Fruit fly (Drosophila melanogaster) whole organism, embryonic: Measurements from ENCODE around the gene Sfp23F.

Experiments used
- Atf6 ChIP-seq: fragments of 200-800 bp; sonication (Bioruptor generic); IDR thresholded peaks from 2 replicates; pipeline ENCODE4 v1.3.6; 2022; ENCODE audit warnings: missing biosample characterization, missing genetic modification characterization
- CG11085 ChIP-seq: fragments of 200-800 bp; sonication (Bioruptor generic); IDR thresholded peaks from 2 replicates; pipeline ENCODE4 v1.3.6; 2022; ENCODE audit warnings: missing biosample characterization, missing genetic modification characterization
- CG12744 ChIP-seq: fragments of 200-800 bp; sonication (Bioruptor generic); optimal IDR thresholded peaks from 2 replicates; lab custom pipeline; 2016; ENCODE audit warnings: missing biosample characterization, missing genetic modification characterization
- CG13624 ChIP-seq: fragments of 200-800 bp; sonication (Bioruptor generic); optimal IDR thresholded peaks from 2 replicates; lab custom pipeline; 2016; ENCODE audit warnings: missing biosample characterization, missing genetic modification characterization
- CG15601 ChIP-seq: fragments of 200-800 bp; sonication (Bioruptor generic); optimal IDR thresholded peaks from 3 replicates; lab custom pipeline; 2019; ENCODE audit warnings: missing biosample characterization, mild to moderate bottlenecking, missing genetic modification characterization, moderate library complexity
- CG1603 ChIP-seq: fragments of 200-800 bp; sonication (Bioruptor generic); optimal IDR thresholded peaks from 2 replicates; lab custom pipeline; 2019; ENCODE audit warnings: missing biosample characterization, mild to moderate bottlenecking, missing genetic modification characterization, moderate library complexity
- CG16863 ChIP-seq: fragments of 200-800 bp; sonication (Bioruptor generic); optimal IDR thresholded peaks from 3 replicates; lab custom pipeline; 2016; ENCODE audit warnings: missing biosample characterization, missing genetic modification characterization
- CG17802 ChIP-seq: fragments of 200-800 bp; sonication (Bioruptor generic); optimal IDR thresholded peaks from 2 replicates; lab custom pipeline; 2018; ENCODE audit warnings: missing biosample characterization, mild to moderate bottlenecking, missing genetic modification characterization, moderate library complexity
- CG18599 ChIP-seq: fragments of 200-800 bp; sonication (Bioruptor generic); optimal IDR thresholded peaks from 3 replicates; lab custom pipeline; 2017; ENCODE audit warnings: missing biosample characterization, missing genetic modification characterization, mild to moderate bottlenecking, moderate library complexity, missing genetic modification reagents
- CG18764 ChIP-seq: fragments of 200-800 bp; sonication (Bioruptor generic); optimal IDR thresholded peaks from 3 replicates; lab custom pipeline; 2016; ENCODE audit warnings: missing biosample characterization, missing genetic modification characterization
- CG2116 ChIP-seq: fragments of 200-800 bp; sonication (Bioruptor generic); optimal IDR thresholded peaks from 3 replicates; lab custom pipeline; 2018; ENCODE audit warnings: missing biosample characterization, mild to moderate bottlenecking, missing genetic modification characterization
- CG2202 ChIP-seq: fragments of 200-800 bp; sonication (Bioruptor generic); optimal IDR thresholded peaks from 2 replicates; lab custom pipeline; 2018; ENCODE audit warnings: missing biosample characterization, mild to moderate bottlenecking, missing genetic modification characterization
- CG2889 ChIP-seq: fragments of 200-800 bp; sonication (Bioruptor generic); IDR thresholded peaks from 3 replicates; pipeline ENCODE4 v1.3.6; 2022; ENCODE audit warnings: missing biosample characterization, missing genetic modification characterization
- CG32772 ChIP-seq: fragments of 200-800 bp; sonication (Bioruptor generic); IDR thresholded peaks from 2 replicates; pipeline ENCODE4 v1.3.6; 2022; ENCODE audit warnings: missing biosample characterization, missing genetic modification characterization
- CG3407 ChIP-seq: fragments of 200-800 bp; sonication (Bioruptor generic); optimal IDR thresholded peaks from 2 replicates; lab custom pipeline; 2018; ENCODE audit warnings: missing biosample characterization, mild to moderate bottlenecking, missing genetic modification characterization
- CG42726 ChIP-seq: fragments of 200-800 bp; sonication (Bioruptor generic); IDR thresholded peaks from 2 replicates; pipeline ENCODE4 v1.3.6; 2022; ENCODE audit warnings: missing biosample characterization, missing genetic modification characterization; ENCODE audit not compliant: partially characterized antibody
- CG4707 ChIP-seq: fragments of 200-800 bp; sonication (Bioruptor generic); optimal IDR thresholded peaks from 2 replicates; lab custom pipeline; 2018; ENCODE audit warnings: missing biosample characterization, mild to moderate bottlenecking, missing genetic modification characterization, moderate library complexity
- CG7987 ChIP-seq: fragments of 200-800 bp; sonication (Bioruptor generic); optimal IDR thresholded peaks from 2 replicates; lab custom pipeline; 2018; ENCODE audit warnings: missing biosample characterization, mild to moderate bottlenecking, missing genetic modification characterization, moderate library complexity
- Camta ChIP-seq: fragments of 200-800 bp; sonication (Bioruptor generic); optimal IDR thresholded peaks from 2 replicates; lab custom pipeline; 2016; ENCODE audit warnings: missing biosample characterization, missing genetic modification characterization
- D19B ChIP-seq: fragments of 200-800 bp; sonication (Bioruptor generic); optimal IDR thresholded peaks from 2 replicates; lab custom pipeline; 2017; ENCODE audit warnings: missing biosample characterization, mild to moderate bottlenecking, missing genetic modification characterization
- Deaf1 ChIP-seq: fragments of 200-800 bp; optimal IDR thresholded peaks from 3 replicates; lab custom pipeline; 2019; ENCODE audit warnings: missing biosample characterization, mild to moderate bottlenecking, missing genetic modification characterization, moderate library complexity
- Dfd ChIP-seq, 2 experiments: fragments of >200 bp; optimal IDR thresholded peaks; 2 replicates each; lab custom pipeline; 2017; ENCODE audit warnings: missing biosample characterization in 2 of 2, missing genetic modification characterization in 2 of 2
- Fer1 ChIP-seq: fragments of 200-800 bp; sonication (Bioruptor generic); optimal IDR thresholded peaks from 2 replicates; lab custom pipeline; 2017; ENCODE audit warnings: missing biosample characterization, mild to moderate bottlenecking, missing genetic modification characterization
- Gsc ChIP-seq: fragments of 200-800 bp; sonication (Bioruptor generic); IDR thresholded peaks from 2 replicates; pipeline ENCODE4 v1.3.6; 2022; ENCODE audit warnings: missing biosample characterization, missing genetic modification characterization
- Hr78 ChIP-seq, 2 experiments: fragments of 200-800 bp in 1 of 2; fragments of >200 bp in 1 of 2; sonication (Bioruptor generic) in 1 of 2; optimal IDR thresholded peaks; 2 replicates each; lab custom pipeline; 2017 to 2019; ENCODE audit warnings: missing biosample characterization in 2 of 2, missing genetic modification characterization in 2 of 2, mild to moderate bottlenecking in 1 of 2, moderate library complexity in 1 of 2
- Med ChIP-seq: fragments of 200-800 bp; sonication (Bioruptor generic); peaks from one replicate; lab custom pipeline; 2016; ENCODE audit warnings: missing biosample characterization, missing genetic modification characterization, mild to moderate bottlenecking, inconsistent platforms, moderate library complexity
- Myb ChIP-seq: fragments of 200-800 bp; sonication (Bioruptor generic); optimal IDR thresholded peaks from 2 replicates; lab custom pipeline; 2016; ENCODE audit warnings: missing biosample characterization, missing genetic modification characterization
- NC2α ChIP-seq: fragments of 200-800 bp; sonication (Bioruptor generic); optimal IDR thresholded peaks from 2 replicates; lab custom pipeline; 2016; ENCODE audit warnings: missing biosample characterization, missing genetic modification characterization
- Oaz ChIP-seq: fragments of 200-800 bp; sonication (Bioruptor generic); IDR thresholded peaks from 2 replicates; pipeline ENCODE4 v1.3.6; 2022; ENCODE audit warnings: missing biosample characterization, missing genetic modification characterization
- Rfx ChIP-seq: fragments of 200-800 bp; sonication (Bioruptor generic); IDR thresholded peaks from 2 replicates; pipeline ENCODE4 v1.3.6; 2022; ENCODE audit warnings: missing biosample characterization, missing genetic modification characterization
- Stat92E ChIP-seq, 3 experiments: fragments of >200 bp in 2 of 3; fragments of 200-800 bp in 1 of 3; sonication (Bioruptor generic) in 1 of 3; optimal IDR thresholded peaks; 2 replicates each; lab custom pipeline; 2017 to 2019; ENCODE audit warnings: missing biosample characterization in 3 of 3, missing genetic modification characterization in 3 of 3, mild to moderate bottlenecking in 1 of 3, moderate library complexity in 1 of 3
- YL-1 ChIP-seq: fragments of 200-800 bp; sonication (Bioruptor generic); optimal IDR thresholded peaks from 3 replicates; lab custom pipeline; 2017; ENCODE audit warnings: missing biosample characterization, mild to moderate bottlenecking, missing genetic modification characterization
- cato ChIP-seq: fragments of 200-800 bp; sonication (Bioruptor generic); optimal IDR thresholded peaks from 2 replicates; lab custom pipeline; 2016; ENCODE audit warnings: missing biosample characterization, missing genetic modification characterization, borderline replicate concordance
- chm ChIP-seq: fragments of 200-800 bp; sonication (Bioruptor generic); IDR thresholded peaks from 2 replicates; pipeline ENCODE4 v1.3.6; 2022; ENCODE audit warnings: missing biosample characterization, missing genetic modification characterization
- chn ChIP-seq: fragments of 200-800 bp; sonication (Bioruptor generic); optimal IDR thresholded peaks from 2 replicates; lab custom pipeline; 2016; ENCODE audit warnings: missing biosample characterization, missing genetic modification characterization
- crol ChIP-seq: fragments of 200-800 bp; sonication (Bioruptor generic); IDR thresholded peaks from 2 replicates; pipeline ENCODE4 v1.3.6; 2022; ENCODE audit warnings: missing biosample characterization, missing genetic modification characterization
- dan ChIP-seq: fragments of 200-800 bp; sonication (Bioruptor generic); IDR thresholded peaks from 2 replicates; pipeline ENCODE4 v1.3.6; 2022; ENCODE audit warnings: missing biosample characterization, missing genetic modification characterization
- gt ChIP-seq: fragments of 200-800 bp; sonication (Bioruptor generic); IDR thresholded peaks from 2 replicates; pipeline ENCODE4 v1.3.6; 2022; ENCODE audit warnings: missing biosample characterization, missing genetic modification characterization
- hbn ChIP-seq: fragments of 200-800 bp; sonication (Bioruptor generic); IDR thresholded peaks from 2 replicates; pipeline ENCODE4 v1.3.6; 2022; ENCODE audit warnings: missing biosample characterization, missing genetic modification characterization; ENCODE audit not compliant: partially characterized antibody
- hth ChIP-seq: fragments of >200 bp; optimal IDR thresholded peaks from 2 replicates; lab custom pipeline; 2017; ENCODE audit warnings: inconsistent platforms
- insv ChIP-seq, 2 experiments: fragments of 200-800 bp; sonication (Bioruptor generic); optimal IDR thresholded peaks; 3 replicates each; lab custom pipeline; 2016 to 2018; ENCODE audit warnings: missing biosample characterization in 2 of 2, missing genetic modification characterization in 2 of 2
- pros ChIP-seq: fragments of 200-800 bp; sonication (Bioruptor generic); optimal IDR thresholded peaks from 3 replicates; lab custom pipeline; 2019; ENCODE audit warnings: missing biosample characterization, mild to moderate bottlenecking, missing genetic modification characterization, moderate library complexity
- psq ChIP-seq: fragments of 200-800 bp; sonication (Bioruptor generic); optimal IDR thresholded peaks from 2 replicates; lab custom pipeline; 2017; ENCODE audit warnings: missing biosample characterization, missing genetic modification characterization
- ro ChIP-seq: fragments of 200-800 bp; sonication (Bioruptor generic); IDR thresholded peaks from 2 replicates; pipeline ENCODE4 v1.3.6; 2022; ENCODE audit warnings: missing biosample characterization, missing genetic modification characterization
- row ChIP-seq: fragments of 200-800 bp; sonication (Bioruptor generic); IDR thresholded peaks from 3 replicates; pipeline ENCODE4 v1.3.6; 2022; ENCODE audit warnings: missing biosample characterization, missing genetic modification characterization
- sima ChIP-seq: fragments of 200-800 bp; sonication (Bioruptor generic); optimal IDR thresholded peaks from 2 replicates; lab custom pipeline; 2016; ENCODE audit warnings: missing biosample characterization, missing genetic modification characterization
- slp2 ChIP-seq: fragments of 200-800 bp; sonication (Bioruptor generic); optimal IDR thresholded peaks from 2 replicates; lab custom pipeline; 2016; ENCODE audit warnings: missing biosample characterization, missing genetic modification characterization
- tll ChIP-seq, 2 experiments: fragments of 200-800 bp in 1 of 2; fragments of >200 bp in 1 of 2; sonication (Bioruptor generic) in 1 of 2; optimal IDR thresholded peaks; 2 replicates each; lab custom pipeline; 2017 to 2019; ENCODE audit warnings: missing biosample characterization in 2 of 2, missing genetic modification characterization in 2 of 2, mild to moderate bottlenecking in 1 of 2, moderate library complexity in 1 of 2
- twi ChIP-seq: fragments of 200-800 bp; optimal IDR thresholded peaks from 2 replicates; lab custom pipeline; 2019; ENCODE audit warnings: missing biosample characterization, mild to moderate bottlenecking, missing genetic modification characterization, moderate library complexity

Gene Sfp23F

dm6 chr2L:3354642-3355380 is 32.7 kb downstream of the Sfp23F start, which contains the start of gene E23 (continued):
- TF ChIP-seq CG18599 (GFP tag; lab: Kevin White, UChicago) (peak; percentile 98), CG3407 (GFP tag; lab: Kevin White, UChicago) (peak; percentile 98), Rfx (GFP tag; lab: Robert Waterston, UW) (peak; percentile 98), CG42726 (GFP tag; lab: Robert Waterston, UW) (peak; percentile 58), gt (GFP tag; lab: Robert Waterston, UW) (peak; percentile 91), CG15601 (peak; percentile 99), slp2 (GFP tag; lab: Kevin White, UChicago) (peak; percentile 96), dan (GFP tag; lab: Robert Waterston, UW) (peak; percentile 76), CG16863 (GFP tag; lab: Kevin White, UChicago) (peak; percentile 94), YL-1 (GFP tag; lab: Kevin White, UChicago) (peak; percentile 97), chn (GFP tag; lab: Kevin White, UChicago) (peak; percentile 97), chm (GFP tag; lab: Robert Waterston, UW) (peak; percentile 95), hth (lab: Kevin White, UChicago) (no peak), Camta (GFP tag; lab: Kevin White, UChicago) (peak; percentile 96), CG12744 (peak; percentile 93), Myb (GFP tag; lab: Kevin White, UChicago) (peak; percentile 77), D19B (GFP tag; lab: Kevin White, UChicago) (peak; percentile 92), Med (GFP tag; lab: Kevin White, UChicago) (peak; percentile 98), CG2202 (tag; lab: Kevin White, UChicago) (peak; percentile 99), twi (tag; lab: Kevin White, UChicago) (peak; percentile 98), NC2α (GFP tag; lab: Kevin White, UChicago) (peak; percentile 85), Oaz (GFP tag; lab: Robert Waterston, UW) (peak; percentile 96), CG13624 (peak; percentile 91), insv (GFP tag; optimal IDR thresholded peaks at IDR 0.05; lab: Kevin White, UChicago) (peak; percentile 42 to 81), Fer1 (GFP tag; lab: Kevin White, UChicago) (peak; percentile 99), Atf6 (GFP tag; lab: Robert Waterston, UW) (peak; percentile 99), psq (GFP tag; lab: Kevin White, UChicago) (peak; percentile 94), CG32772 (GFP tag; lab: Robert Waterston, UW) (peak; percentile 97), tll (GFP tag; optimal IDR thresholded peaks at IDR 0.05; lab: Kevin White, UChicago) (no peak), Deaf1 (tag; lab: Kevin White, UChicago) (peak; percentile 90), CG11085 (GFP tag; lab: Robert Waterston, UW) (peak; percentile 95), Gsc (GFP tag; lab: Robert Waterston, UW) (peak; percentile 92), row (GFP tag; lab: Robert Waterston, UW) (peak; percentile 99), CG18764 (peak; percentile 96), CG17802 (tag; lab: Kevin White, UChicago) (peak; percentile 90), Dfd (GFP tag; optimal IDR thresholded peaks at IDR 0.05; lab: Kevin White, UChicago) (no peak), CG2889 (GFP tag; lab: Robert Waterston, UW) (peak; percentile 95), Stat92E (GFP tag; optimal IDR thresholded peaks at IDR 0.05; lab: Kevin White, UChicago) (peak in 1 of 3 experiments; percentile 98), CG2116 (peak; percentile 93), CG4707 (peak; percentile 93), CG1603 (peak; percentile 88), crol (GFP tag; lab: Robert Waterston, UW) (peak; percentile 92), cato (GFP tag; lab: Kevin White, UChicago) (peak; percentile 98), ro (GFP tag; lab: Robert Waterston, UW) (peak; percentile 97), CG7987 (peak; percentile 97), pros (GFP tag; lab: Kevin White, UChicago) (peak; percentile 80), hbn (GFP tag; lab: Robert Waterston, UW) (no peak), Hr78 (GFP tag; optimal IDR thresholded peaks at IDR 0.05; lab: Kevin White, UChicago) (peak in 1 of 2 experiments; percentile 98), sima (GFP tag; lab: Kevin White, UChicago) (peak; percentile 84)
